Worm (Caenorhabditis elegans) whole organism, late embryonic: ENCODE data around the gene ttr-34.

Experiments
- C08G9.2 ChIP-seq: sonication (generic microtip); optimal IDR thresholded peaks from 2 replicates; lab custom pipeline; 2016; ENCODE audit warnings: mild to moderate bottlenecking, missing genetic modification characterization, moderate library complexity, missing compliant biosample characterization
- C38D4.7 ChIP-seq: fragments of 200-800 bp; sonication (Bioruptor generic); optimal IDR thresholded peaks from 2 replicates; lab custom pipeline; 2018; ENCODE audit warnings: mild to moderate bottlenecking, missing genetic modification characterization, moderate library complexity, missing compliant biosample characterization
- K02D7.2 ChIP-seq: sonication (generic microtip); optimal IDR thresholded peaks from 2 replicates; lab custom pipeline; 2017; ENCODE audit warnings: mild to moderate bottlenecking, missing genetic modification characterization, missing compliant biosample characterization
- K09A11.1 ChIP-seq: sonication (generic microtip); optimal IDR thresholded peaks from 2 replicates; lab custom pipeline; 2017; ENCODE audit warnings: antibody characterized with exemption, mild to moderate bottlenecking, missing genetic modification characterization, missing compliant biosample characterization; ENCODE audit not compliant: insufficient read depth
- T23F11.4 ChIP-seq: fragments of 200-800 bp; sonication (Bioruptor generic); optimal IDR thresholded peaks from 2 replicates; lab custom pipeline; 2018; ENCODE audit warnings: mild to moderate bottlenecking, missing genetic modification characterization, missing compliant biosample characterization
- ahr-1 ChIP-seq: sonication (generic microtip); optimal IDR thresholded peaks from 2 replicates; lab custom pipeline; 2016; ENCODE audit warnings: missing genetic modification characterization, missing compliant biosample characterization
- ceh-14 ChIP-seq: sonication (generic microtip); optimal IDR thresholded peaks from 2 replicates; lab custom pipeline; 2016; ENCODE audit warnings: missing genotype, missing genetic modification characterization, missing compliant biosample characterization
- ceh-19 ChIP-seq: fragments of 200-800 bp; sonication (Bioruptor generic); optimal IDR thresholded peaks from 2 replicates; lab custom pipeline; 2018; ENCODE audit warnings: mild to moderate bottlenecking, missing genetic modification characterization, missing compliant biosample characterization
- ceh-2 ChIP-seq: sonication (generic microtip); optimal IDR thresholded peaks from 2 replicates; lab custom pipeline; 2016; ENCODE audit warnings: missing genotype, missing genetic modification characterization, missing compliant biosample characterization
- ceh-22 ChIP-seq: sonication (generic microtip); optimal IDR thresholded peaks from 2 replicates; lab custom pipeline; 2017; ENCODE audit warnings: missing biosample characterization, missing genetic modification characterization
- ceh-24 ChIP-seq: sonication (generic microtip); optimal IDR thresholded peaks from 2 replicates; lab custom pipeline; 2016; ENCODE audit warnings: mild to moderate bottlenecking, missing genetic modification characterization, missing compliant biosample characterization
- ceh-30 ChIP-seq: fragments of 150-350 bp; optimal IDR thresholded peaks from 2 replicates; lab custom pipeline; 2014; ENCODE audit warnings: missing biosample characterization, missing genetic modification characterization
- ceh-34 ChIP-seq: sonication (generic microtip); optimal IDR thresholded peaks from 2 replicates; lab custom pipeline; 2016; ENCODE audit warnings: mild to moderate bottlenecking, missing genetic modification characterization, missing compliant biosample characterization
- ceh-45 ChIP-seq: fragments of 200-800 bp; sonication (Bioruptor generic); IDR thresholded peaks from 2 replicates; pipeline ENCODE4 v1.3.6; 2022; ENCODE audit warnings: missing genetic modification reagents, missing genetic modification characterization, missing compliant biosample characterization
- ceh-48 ChIP-seq: sonication (generic microtip); optimal IDR thresholded peaks from 2 replicates; lab custom pipeline; 2016; ENCODE audit warnings: missing genetic modification characterization, inconsistent platforms, missing compliant biosample characterization
- ceh-6 ChIP-seq: fragments of 200-800 bp; sonication (Bioruptor generic); optimal IDR thresholded peaks from 2 replicates; lab custom pipeline; 2018; ENCODE audit warnings: mild to moderate bottlenecking, missing genetic modification characterization, missing compliant biosample characterization
- ceh-9 ChIP-seq: sonication (generic microtip); optimal IDR thresholded peaks from 2 replicates; lab custom pipeline; 2016; ENCODE audit warnings: mild to moderate bottlenecking, missing genetic modification characterization, inconsistent platforms, missing compliant biosample characterization
- che-1 ChIP-seq: sonication (generic microtip); optimal IDR thresholded peaks from 2 replicates; lab custom pipeline; 2016; ENCODE audit warnings: mild to moderate bottlenecking, missing genetic modification characterization, missing compliant biosample characterization
- dve-1 ChIP-seq: sonication (generic microtip); optimal IDR thresholded peaks from 2 replicates; lab custom pipeline; 2017; ENCODE audit warnings: antibody characterized with exemption, mild to moderate bottlenecking, missing genetic modification characterization, missing compliant biosample characterization
- elt-2 ChIP-seq: sonication (generic microtip); optimal IDR thresholded peaks from 2 replicates; lab custom pipeline; 2016; ENCODE audit warnings: missing genetic modification reagents, missing genetic modification characterization, missing compliant biosample characterization
- elt-4 ChIP-seq: sonication (generic microtip); optimal IDR thresholded peaks from 2 replicates; lab custom pipeline; 2016; ENCODE audit warnings: missing genetic modification characterization, missing compliant biosample characterization
- eyg-1 ChIP-seq: sonication (generic microtip); optimal IDR thresholded peaks from 2 replicates; lab custom pipeline; 2016; ENCODE audit warnings: missing genotype, missing genetic modification characterization, missing compliant biosample characterization
- fax-1 ChIP-seq: sonication (generic microtip); optimal IDR thresholded peaks from 2 replicates; lab custom pipeline; 2016; ENCODE audit warnings: missing genotype, missing genetic modification characterization, missing compliant biosample characterization
- fkh-10 ChIP-seq: fragments of 150-350 bp; optimal IDR thresholded peaks from 2 replicates; lab custom pipeline; 2014; ENCODE audit warnings: missing biosample characterization, missing genetic modification reagents, missing genetic modification characterization
- fkh-6 ChIP-seq: sonication (generic microtip); optimal IDR thresholded peaks from 2 replicates; lab custom pipeline; 2016; ENCODE audit warnings: missing genetic modification characterization, missing compliant biosample characterization
- hlh-13 ChIP-seq: fragments of 200-800 bp; sonication (Bioruptor generic); optimal IDR thresholded peaks from 2 replicates; lab custom pipeline; 2018; ENCODE audit warnings: mild to moderate bottlenecking, missing genetic modification characterization, missing compliant biosample characterization
- hlh-30 ChIP-seq: sonication (generic microtip); optimal IDR thresholded peaks from 2 replicates; lab custom pipeline; 2017; ENCODE audit warnings: antibody characterized with exemption, missing genetic modification characterization, missing compliant biosample characterization; ENCODE audit not compliant: insufficient read depth
- hlh-6 ChIP-seq: sonication (generic microtip); optimal IDR thresholded peaks from 2 replicates; lab custom pipeline; 2016; ENCODE audit warnings: missing genotype, missing genetic modification characterization, missing compliant biosample characterization
- lim-6 ChIP-seq: sonication (generic microtip); optimal IDR thresholded peaks from 2 replicates; lab custom pipeline; 2016; ENCODE audit warnings: missing genetic modification characterization, missing compliant biosample characterization
- mec-3 ChIP-seq: sonication (generic microtip); optimal IDR thresholded peaks from 2 replicates; lab custom pipeline; 2016; ENCODE audit warnings: borderline replicate concordance, missing genetic modification characterization, missing compliant biosample characterization
- nfya-1 ChIP-seq: sonication (generic microtip); optimal IDR thresholded peaks from 2 replicates; lab custom pipeline; 2017; ENCODE audit warnings: missing genetic modification characterization, mild to moderate bottlenecking, missing compliant biosample characterization, antibody characterized with exemption, moderate library complexity
- nhr-232 ChIP-seq: sonication (generic microtip); optimal IDR thresholded peaks from 2 replicates; lab custom pipeline; 2016; ENCODE audit warnings: missing genetic modification characterization, missing compliant biosample characterization
- npax-4 ChIP-seq: sonication (generic microtip); optimal IDR thresholded peaks from 2 replicates; lab custom pipeline; 2016; ENCODE audit warnings: missing genetic modification characterization, missing compliant biosample characterization
- odd-2 ChIP-seq: sonication (generic microtip); optimal IDR thresholded peaks from 2 replicates; lab custom pipeline; 2017; ENCODE audit warnings: antibody characterized with exemption, mild to moderate bottlenecking, missing genetic modification characterization, missing compliant biosample characterization
- pat-9 ChIP-seq: fragments of 200-800 bp; sonication (Bioruptor generic); optimal IDR thresholded peaks from 2 replicates; lab custom pipeline; 2018; ENCODE audit warnings: mild to moderate bottlenecking, missing genetic modification characterization, moderate library complexity, missing compliant biosample characterization
- pax-1 ChIP-seq: fragments of 150-350 bp; optimal IDR thresholded peaks from 2 replicates; lab custom pipeline; 2014; ENCODE audit warnings: missing biosample characterization, missing genetic modification characterization
- pha-2 ChIP-seq: sonication (generic microtip); optimal IDR thresholded peaks from 2 replicates; lab custom pipeline; 2017; ENCODE audit warnings: mild to moderate bottlenecking, missing genetic modification characterization, missing compliant biosample characterization
- pha-4 ChIP-seq: fragments of 150-350 bp; optimal IDR thresholded peaks from 2 replicates; lab custom pipeline; 2018; ENCODE audit warnings: missing biosample characterization, missing genetic modification reagents, missing genetic modification characterization
- pqm-1 ChIP-seq: sonication (generic microtip); optimal IDR thresholded peaks from 2 replicates; lab custom pipeline; 2016; ENCODE audit warnings: missing genetic modification characterization, missing compliant biosample characterization
- pros-1 ChIP-seq: fragments of 150-350 bp; optimal IDR thresholded peaks from 2 replicates; lab custom pipeline; 2014; ENCODE audit warnings: missing biosample characterization, missing genetic modification reagents, missing genetic modification characterization
- ref-2 ChIP-seq: sonication (generic microtip); optimal IDR thresholded peaks from 2 replicates; lab custom pipeline; 2016; ENCODE audit warnings: missing genetic modification characterization, missing compliant biosample characterization
- rnt-1 ChIP-seq: sonication (generic microtip); optimal IDR thresholded peaks from 2 replicates; lab custom pipeline; 2016; ENCODE audit warnings: missing genetic modification characterization, missing compliant biosample characterization
- sdc-2 ChIP-seq: sonication (generic microtip); optimal IDR thresholded peaks from 2 replicates; lab custom pipeline; 2016; ENCODE audit warnings: missing genotype, missing genetic modification characterization, missing compliant biosample characterization
- sox-2 ChIP-seq: fragments of 200-800 bp; sonication (Bioruptor generic); IDR thresholded peaks from 2 replicates; pipeline ENCODE4 v1.3.6; 2022; ENCODE audit warnings: missing genetic modification reagents, missing genetic modification characterization, missing compliant biosample characterization
- sox-4 ChIP-seq: sonication (generic microtip); optimal IDR thresholded peaks from 2 replicates; lab custom pipeline; 2017; ENCODE audit warnings: mild to moderate bottlenecking, missing genetic modification characterization, inconsistent platforms, missing compliant biosample characterization
- tbx-7 ChIP-seq: sonication (generic microtip); optimal IDR thresholded peaks from 2 replicates; lab custom pipeline; 2016; ENCODE audit warnings: missing genotype, missing genetic modification characterization, missing compliant biosample characterization
- ttx-3 ChIP-seq: sonication (generic microtip); optimal IDR thresholded peaks from 2 replicates; lab custom pipeline; 2016; ENCODE audit warnings: missing genetic modification reagents, missing genetic modification characterization, missing compliant biosample characterization
- unc-3 ChIP-seq, 2 experiments: fragments of 200-800 bp in 1 of 2; sonication (Bioruptor generic) in 1 of 2; sonication (generic microtip) in 1 of 2; conservative IDR thresholded peaks in 1 of 2; optimal IDR thresholded peaks in 1 of 2; 2 replicates each; pipeline versions ENCODE4 v1.3.6 to Lab custom; 2016 to 2022; ENCODE audit warnings: missing compliant biosample characterization in 2 of 2, missing genetic modification characterization in 2 of 2, missing genetic modification reagents in 1 of 2
- unc-42 ChIP-seq: sonication (generic microtip); optimal IDR thresholded peaks from 2 replicates; lab custom pipeline; 2016; ENCODE audit warnings: missing genotype, missing genetic modification characterization, missing compliant biosample characterization
- unc-55 ChIP-seq: sonication (generic microtip); optimal IDR thresholded peaks from 2 replicates; lab custom pipeline; 2017; ENCODE audit warnings: missing biosample characterization, missing genetic modification reagents, missing genetic modification characterization
- unc-86 ChIP-seq: sonication (generic microtip); optimal IDR thresholded peaks from 2 replicates; lab custom pipeline; 2016; ENCODE audit warnings: missing genetic modification characterization, missing compliant biosample characterization
- ztf-16 ChIP-seq: sonication (generic microtip); optimal IDR thresholded peaks from 2 replicates; lab custom pipeline; 2017; ENCODE audit warnings: missing genetic modification characterization, missing compliant biosample characterization

The ttr-34 gene

DNA sequence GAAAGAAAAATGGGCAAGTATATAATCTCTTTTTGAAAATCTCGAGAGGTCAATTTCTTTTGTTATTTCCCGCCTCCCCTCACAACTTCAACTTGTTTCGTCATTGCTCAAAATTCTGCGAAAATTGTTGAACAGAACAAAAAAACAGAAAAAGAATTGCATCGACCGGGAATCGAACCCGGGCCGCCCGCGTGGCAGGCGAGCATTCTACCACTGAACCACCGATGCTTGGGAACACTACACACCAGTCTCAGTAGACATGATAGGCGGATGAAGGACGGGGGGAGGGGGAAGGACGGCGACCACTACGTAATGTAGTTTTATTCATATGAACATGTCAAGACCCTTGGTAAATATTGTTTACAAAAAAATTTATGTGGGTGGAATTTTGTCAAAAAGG, 18.5 kb upstream of the ttr-34 start:
- peak; percentile 89 for TF ChIP-seq K09A11.1 (tag; lab: Kevin White, UChicago)
- TF ChIP-seq pros-1 (tag; lab: Kevin White, UChicago), result peak; percentile 37
- TF ChIP-seq ceh-19 (GFP tag; lab: Kevin White, UChicago), result peak; percentile 92
- TF ChIP-seq pqm-1, result peak; percentile 43
- peak; percentile 7 for TF ChIP-seq tbx-7 (tag; lab: Kevin White, UChicago)
- TF ChIP-seq ceh-24 (tag; lab: Kevin White, UChicago), result peak; percentile 86
- peak; percentile 93 for TF ChIP-seq ttx-3
- TF ChIP-seq che-1 (tag; lab: Kevin White, UChicago), result peak; percentile 94
- TF ChIP-seq nfya-1, result peak; percentile 71
- TF ChIP-seq unc-86 (tag; lab: Kevin White, UChicago), result peak; percentile 92
- peak; percentile 95 for TF ChIP-seq ceh-45
- no peak for TF ChIP-seq fkh-10 (GFP tag; lab: Kevin White, UChicago)
- TF ChIP-seq elt-2 (tag; lab: Kevin White, UChicago), result peak; percentile 97
- TF ChIP-seq sdc-2 (tag; lab: Kevin White, UChicago), result peak; percentile 93
- TF ChIP-seq odd-2 (tag; lab: Kevin White, UChicago), result peak; percentile 74
- peak; percentile 94 for TF ChIP-seq pha-2
- TF ChIP-seq ahr-1 (tag; lab: Kevin White, UChicago), result peak; percentile 65
- peak; percentile 83 for TF ChIP-seq ceh-2 (tag; lab: Kevin White, UChicago)
- no peak for TF ChIP-seq unc-55
- TF ChIP-seq pat-9, result peak; percentile 96
- TF ChIP-seq ceh-9 (tag; lab: Kevin White, UChicago), result peak; percentile 89
- TF ChIP-seq K02D7.2 (tag; lab: Kevin White, UChicago), result peak; percentile 90
- peak; percentile 94 for TF ChIP-seq ceh-14 (tag; lab: Kevin White, UChicago)
- TF ChIP-seq eyg-1, result peak; percentile 79
- TF ChIP-seq dve-1 (tag; lab: Kevin White, UChicago), result peak; percentile 46
- TF ChIP-seq fkh-6 (tag; lab: Kevin White, UChicago), result peak; percentile 79
- TF ChIP-seq ceh-34 (tag; lab: Kevin White, UChicago), result peak; percentile 96
- no peak for TF ChIP-seq pha-4
- TF ChIP-seq pax-1 (tag; lab: Kevin White, UChicago), result no peak
- TF ChIP-seq ceh-30 (tag; lab: Kevin White, UChicago), result no peak
- peak; percentile 91 for TF ChIP-seq C08G9.2
- peak; percentile 97 for TF ChIP-seq hlh-6 (tag; lab: Kevin White, UChicago)
- peak; percentile 91 for TF ChIP-seq C38D4.7 (GFP tag; lab: Kevin White, UChicago)
- no peak for TF ChIP-seq elt-4
- peak; percentile 69 for TF ChIP-seq hlh-30
- TF ChIP-seq ceh-22 (tag; lab: Kevin White, UChicago), result no peak
- peak; percentile 83 for TF ChIP-seq T23F11.4 (GFP tag; lab: Kevin White, UChicago)
- TF ChIP-seq lim-6 (tag; lab: Kevin White, UChicago), result peak; percentile 86
- TF ChIP-seq rnt-1 (tag; lab: Kevin White, UChicago), result peak; percentile 49
- peak; percentile 97 for TF ChIP-seq unc-3 (GFP tag; conservative IDR thresholded peaks at IDR 0.05; lab: Robert Waterston, UW)
- peak; percentile 62 for TF ChIP-seq unc-3 (tag; optimal IDR thresholded peaks at IDR 0.05; lab: Kevin White, UChicago)
- peak; percentile 73 for TF ChIP-seq ceh-48 (tag; lab: Kevin White, UChicago)
- peak; percentile 56 for TF ChIP-seq npax-4
- peak; percentile 66 for TF ChIP-seq ref-2
- TF ChIP-seq mec-3 (tag; lab: Kevin White, UChicago), result no peak
- peak; percentile 93 for TF ChIP-seq sox-2 (GFP tag; lab: Robert Waterston, UW)
- TF ChIP-seq unc-42 (tag; lab: Kevin White, UChicago), result peak; percentile 17
- TF ChIP-seq fax-1 (tag; lab: Kevin White, UChicago), result peak; percentile 59
- peak; percentile 95 for TF ChIP-seq nhr-232 (tag; lab: Kevin White, UChicago)
- TF ChIP-seq sox-4, result peak; percentile 97
- TF ChIP-seq ztf-16 (tag; lab: Kevin White, UChicago), result peak; percentile 87
- TF ChIP-seq ceh-6 (GFP tag; lab: Kevin White, UChicago), result peak; percentile 95
- TF ChIP-seq hlh-13 (GFP tag; lab: Kevin White, UChicago), result peak; percentile 87
